Worm (Caenorhabditis elegans) whole organism, young adult: ENCODE data around the gene dsb-3.

Source experiments
- lir-1 ChIP-seq: fragments of 200-800 bp; sonication (Bioruptor generic); conservative IDR thresholded peaks from 2 replicates; pipeline ENCODE4 v1.3.6; 2022; ENCODE audit warnings: missing genetic modification reagents, missing genetic modification characterization, missing compliant biosample characterization
- mxl-1 ChIP-seq: sonication (generic microtip); optimal IDR thresholded peaks from 2 replicates; lab custom pipeline; 2016; ENCODE audit warnings: missing genetic modification characterization, missing compliant biosample characterization

ce11 chrIV:7726325-7726724, 33.1 kb downstream of the dsb-3 start, which contains the start of gene C50F7.5:
- no peak for TF ChIP-seq lir-1 (GFP tag; lab: Robert Waterston, UW)
- TF ChIP-seq mxl-1, result no peak
